Fruit fly (Drosophila melanogaster) whole organism: ENCODE data around the gene puf.

Experiments used
- CG8478 ChIP-seq: fragments of >200 bp; optimal IDR thresholded peaks from 2 replicates; lab custom pipeline; 2018; ENCODE audit warnings: inconsistent platforms
- Dll ChIP-seq: fragments of >200 bp; optimal IDR thresholded peaks from 2 replicates; lab custom pipeline; 2017
- EcR ChIP-seq, 2 experiments: fragments of >200 bp; optimal IDR thresholded peaks; 2 replicates each; lab custom pipeline; 2017; ENCODE audit warnings: missing biosample characterization in 2 of 2, missing genetic modification characterization in 2 of 2, missing genetic modification reagents in 2 of 2
- pan ChIP-seq: fragments of >200 bp; optimal IDR thresholded peaks from 2 replicates; lab custom pipeline; 2017
- psq ChIP-seq: fragments of >200 bp; optimal IDR thresholded peaks from 2 replicates; lab custom pipeline; 2017
- usp ChIP-seq: fragments of >200 bp; optimal IDR thresholded peaks from 2 replicates; lab custom pipeline; 2017; ENCODE audit warnings: missing biosample characterization, missing genetic modification characterization, mixed read lengths

puf gene

dm6 chr3R:24651044-24651459 lies 1.2 kb upstream of the puf start:
- TF ChIP-seq psq (lab: Kevin White, UChicago) = no peak

dm6 chr3R:24634957-24635356 lies 14.9 kb downstream of the puf start, which contains the start of gene MtnF:
Gene MtnF, minus strand, starts transcription at chr3R:24635165.
- TF ChIP-seq Dll (lab: Kevin White, UChicago) = no peak
- no peak for TF ChIP-seq CG8478 (lab: Kevin White, UChicago)
- TF ChIP-seq usp (GFP tag; lab: Kevin White, UChicago) = no peak

- TF ChIP-seq pan (lab: Kevin White, UChicago) = no peak
These were observed 15.5 kb downstream of the puf start for dm6 chr3R:24634312-24634711.

- TF ChIP-seq usp (GFP tag; lab: Kevin White, UChicago) = no peak
- TF ChIP-seq Dll (lab: Kevin White, UChicago) = no peak
- no peak for TF ChIP-seq EcR (GFP tag; optimal IDR thresholded peaks at IDR 0.05; lab: Kevin White, UChicago)
- peak; percentile 97 for TF ChIP-seq CG8478 (lab: Kevin White, UChicago)
- TF ChIP-seq psq (lab: Kevin White, UChicago) = no peak
These were observed 19.7 kb downstream of the puf start, which contains the start of gene Wsck for dm6 chr3R:24629877-24630808. Gene Wsck, minus strand, starts transcription at chr3R:24630075.

- TF ChIP-seq CG8478 (lab: Kevin White, UChicago) (no peak), EcR (GFP tag; optimal IDR thresholded peaks at IDR 0.05; lab: Kevin White, UChicago) (no peak), pan (lab: Kevin White, UChicago) (no peak), usp (GFP tag; lab: Kevin White, UChicago) (no peak), psq (lab: Kevin White, UChicago) (no peak), Dll (lab: Kevin White, UChicago) (no peak)
These were observed 23.2 kb downstream of the puf start for dm6 chr3R:24626667-24627066.

dm6 chr3R:24626003-24626486 lies 23.8 kb downstream of the puf start:
- TF ChIP-seq EcR (GFP tag; optimal IDR thresholded peaks at IDR 0.05; lab: Kevin White, UChicago) (no peak), Dll (lab: Kevin White, UChicago) (no peak), psq (lab: Kevin White, UChicago) (no peak)

dm6 chr3R:24625517-24625925 lies 24.3 kb downstream of the puf start, which contains the start of the genes Syx18 and atl:
Gene Syx18, minus strand, starts transcription at chr3R:24625562.
Gene atl, plus strand, starts transcription at chr3R:24625671.
- TF ChIP-seq usp (GFP tag; lab: Kevin White, UChicago) (no peak), Dll (lab: Kevin White, UChicago) (no peak), psq (lab: Kevin White, UChicago) (no peak), EcR (GFP tag; optimal IDR thresholded peaks at IDR 0.05; lab: Kevin White, UChicago) (no peak), CG8478 (lab: Kevin White, UChicago) (no peak), pan (lab: Kevin White, UChicago) (no peak)

dm6 chr3R:24620569-24620968 lies 29.3 kb downstream of the puf start:
- TF ChIP-seq EcR (GFP tag; optimal IDR thresholded peaks at IDR 0.05; lab: Kevin White, UChicago) (no peak), psq (lab: Kevin White, UChicago) (no peak), usp (GFP tag; lab: Kevin White, UChicago) (no peak), CG8478 (lab: Kevin White, UChicago) (no peak), Dll (lab: Kevin White, UChicago) (no peak), pan (lab: Kevin White, UChicago) (no peak)

dm6 chr3R:24614707-24615022 lies 35.2 kb downstream of the puf start:
- TF ChIP-seq Dll (lab: Kevin White, UChicago) (no peak), usp (GFP tag; lab: Kevin White, UChicago) (no peak), psq (lab: Kevin White, UChicago) (no peak), pan (lab: Kevin White, UChicago) (no peak), EcR (GFP tag; optimal IDR thresholded peaks at IDR 0.05; lab: Kevin White, UChicago) (no peak), CG8478 (lab: Kevin White, UChicago) (no peak)

- TF ChIP-seq psq (lab: Kevin White, UChicago) (no peak), CG8478 (lab: Kevin White, UChicago) (no peak), pan (lab: Kevin White, UChicago) (no peak), Dll (lab: Kevin White, UChicago) (no peak), EcR (GFP tag; optimal IDR thresholded peaks at IDR 0.05; lab: Kevin White, UChicago) (no peak), usp (GFP tag; lab: Kevin White, UChicago) (no peak)
These were observed 35.8 kb downstream of the puf start for dm6 chr3R:24613819-24614706.

dm6 chr3R:24608316-24608715 lies 41.5 kb downstream of the puf start:
- no peak for TF ChIP-seq EcR (GFP tag; optimal IDR thresholded peaks at IDR 0.05; lab: Kevin White, UChicago)
- no peak for TF ChIP-seq pan (lab: Kevin White, UChicago)
- TF ChIP-seq CG8478 (lab: Kevin White, UChicago) = no peak
- no peak for TF ChIP-seq usp (GFP tag; lab: Kevin White, UChicago)
- TF ChIP-seq psq (lab: Kevin White, UChicago) = no peak
- no peak for TF ChIP-seq Dll (lab: Kevin White, UChicago)
